Fruit fly (Drosophila melanogaster): ENCODE data around the gene Nrt.

The Nrt gene

DNA sequence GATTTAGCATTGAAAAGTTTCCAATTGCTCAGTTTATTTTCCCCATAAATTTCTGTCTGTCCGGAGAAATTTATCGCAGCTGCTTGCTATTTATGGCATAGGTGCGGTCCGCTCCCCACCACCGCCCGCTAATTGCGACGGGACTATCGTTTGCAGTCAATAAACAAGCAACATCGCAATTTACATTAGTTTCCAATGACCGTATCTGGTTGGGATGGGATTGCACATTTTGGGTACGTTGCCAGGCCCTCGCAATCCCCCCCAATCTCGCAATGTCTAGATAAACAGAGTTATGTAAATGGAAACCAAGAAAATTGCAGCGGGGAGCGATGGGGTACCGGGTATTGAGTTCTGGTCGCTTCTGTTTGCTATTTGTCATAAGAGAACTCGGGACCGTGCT lies 38.8 kb downstream of the Nrt start, which contains the start of gene nudC:
Gene nudC (plus strand): TSS at position 368 of the 400 bp plus-strand sequence.
- no peak for TF ChIP-seq insv (optimal IDR thresholded peaks at IDR 0.05)
- no peak for TF ChIP-seq Myc (optimal IDR thresholded peaks at IDR 0.05)
- no peak for TF ChIP-seq h (optimal IDR thresholded peaks at IDR 0.05)
- no peak for TF ChIP-seq ttk (optimal IDR thresholded peaks at IDR 0.05)
- TF ChIP-seq Sin3A (optimal IDR thresholded peaks at IDR 0.05) = no peak
- no peak for TF ChIP-seq psq (optimal IDR thresholded peaks at IDR 0.05)

DNA sequence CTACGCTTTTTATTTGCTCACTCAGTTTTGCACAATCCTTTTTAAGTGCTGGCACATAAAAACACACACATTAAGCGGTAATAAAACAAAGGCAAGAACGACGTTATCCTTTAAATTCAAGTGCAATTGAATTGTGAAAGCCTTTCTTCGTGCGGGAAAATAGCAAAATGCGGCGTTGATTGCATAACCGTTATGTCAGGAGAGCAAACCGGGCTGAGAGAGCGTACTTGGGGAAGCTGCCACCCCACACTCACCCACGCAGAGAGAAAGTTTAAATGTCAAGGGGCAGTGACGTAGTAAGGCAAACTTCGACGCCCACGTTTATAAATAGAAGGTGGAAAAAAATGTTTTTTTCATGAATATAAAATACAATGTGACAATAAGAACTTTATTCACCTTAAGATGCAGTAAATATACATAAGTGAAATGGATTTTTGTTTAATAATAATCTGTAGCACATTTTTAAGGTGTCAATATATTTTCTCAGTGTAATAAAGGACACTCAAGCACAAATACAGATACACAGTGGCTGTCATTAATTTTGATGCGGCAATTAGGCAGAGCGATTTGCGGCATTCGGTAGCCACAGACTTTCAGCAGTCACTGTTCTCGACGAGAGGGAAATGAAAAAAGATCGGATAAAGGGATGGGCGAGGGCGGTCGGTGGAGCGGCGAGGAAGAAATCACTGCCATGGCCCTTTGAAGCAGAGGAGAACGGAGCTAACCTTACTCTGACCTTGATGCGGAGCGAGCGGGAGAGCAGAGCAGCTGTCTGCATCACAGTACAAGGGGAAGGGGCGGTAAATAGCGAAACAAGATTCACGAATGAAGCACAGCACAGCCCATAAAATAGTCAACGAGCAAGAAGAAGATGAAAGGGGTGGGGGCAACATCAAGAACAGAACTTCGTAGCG lies 40.2 kb downstream of the Nrt start:
- TF ChIP-seq insv (optimal IDR thresholded peaks at IDR 0.05) (no peak), Sin3A (optimal IDR thresholded peaks at IDR 0.05) (no peak)

DNA sequence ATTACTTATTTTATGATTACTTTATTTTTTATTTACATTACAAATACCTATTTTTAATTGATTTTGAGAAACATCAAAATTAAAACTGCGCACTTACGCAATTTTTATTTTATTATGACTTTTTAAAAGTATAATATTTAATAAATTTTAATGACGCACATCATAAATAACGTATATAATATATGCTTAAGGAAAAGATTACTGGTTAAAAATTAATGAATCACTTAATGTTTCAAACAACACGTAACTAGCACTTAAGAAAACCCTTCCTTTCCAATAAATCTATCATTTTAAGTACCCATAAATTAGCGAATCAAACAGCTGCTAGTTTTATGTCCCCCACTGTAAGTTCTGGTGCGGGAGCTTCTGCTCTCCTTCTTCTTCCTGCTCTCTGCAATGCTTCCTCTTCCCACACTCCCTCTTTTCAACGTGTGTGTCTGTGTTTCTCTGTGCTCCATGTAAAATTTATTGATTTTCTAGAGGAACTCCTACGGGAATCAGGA lies 41.0 kb downstream of the Nrt start:
- no peak for TF ChIP-seq h (optimal IDR thresholded peaks at IDR 0.05)
- TF ChIP-seq Myc (optimal IDR thresholded peaks at IDR 0.05) = no peak
- no peak for TF ChIP-seq psq (optimal IDR thresholded peaks at IDR 0.05)
- no peak for TF ChIP-seq Sin3A (optimal IDR thresholded peaks at IDR 0.05)
- TF ChIP-seq ttk (optimal IDR thresholded peaks at IDR 0.05) = no peak
- no peak for TF ChIP-seq insv (optimal IDR thresholded peaks at IDR 0.05)

DNA sequence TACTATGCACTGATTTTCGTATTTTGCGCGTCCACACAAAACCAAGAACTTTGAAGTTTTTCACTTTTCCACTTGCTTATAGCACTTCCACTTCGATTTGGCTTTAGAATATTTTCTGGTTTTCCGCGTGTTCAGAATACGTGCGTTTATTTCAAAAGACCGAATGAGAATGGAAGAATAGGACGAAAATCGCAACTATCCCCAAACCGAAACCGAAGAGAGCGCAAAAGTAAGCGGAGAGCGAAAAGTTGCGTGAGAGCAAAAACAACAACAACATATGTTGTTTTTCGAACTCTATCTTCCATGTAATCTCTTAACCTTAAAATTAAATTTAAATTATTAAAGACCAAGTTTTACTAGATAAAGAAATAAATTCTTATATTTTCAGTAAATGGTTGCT lies 41.7 kb downstream of the Nrt start, which contains the start of gene CG9674:
Gene CG9674 (minus strand): TSS at position 174 of the 400 bp plus-strand sequence.
- TF ChIP-seq ttk (optimal IDR thresholded peaks at IDR 0.05) = no peak
- TF ChIP-seq Sin3A (optimal IDR thresholded peaks at IDR 0.05) = no peak
- no peak for TF ChIP-seq psq (optimal IDR thresholded peaks at IDR 0.05)
- no peak for TF ChIP-seq insv (optimal IDR thresholded peaks at IDR 0.05)
- TF ChIP-seq h (optimal IDR thresholded peaks at IDR 0.05) = no peak
- no peak for TF ChIP-seq Myc (optimal IDR thresholded peaks at IDR 0.05)

DNA sequence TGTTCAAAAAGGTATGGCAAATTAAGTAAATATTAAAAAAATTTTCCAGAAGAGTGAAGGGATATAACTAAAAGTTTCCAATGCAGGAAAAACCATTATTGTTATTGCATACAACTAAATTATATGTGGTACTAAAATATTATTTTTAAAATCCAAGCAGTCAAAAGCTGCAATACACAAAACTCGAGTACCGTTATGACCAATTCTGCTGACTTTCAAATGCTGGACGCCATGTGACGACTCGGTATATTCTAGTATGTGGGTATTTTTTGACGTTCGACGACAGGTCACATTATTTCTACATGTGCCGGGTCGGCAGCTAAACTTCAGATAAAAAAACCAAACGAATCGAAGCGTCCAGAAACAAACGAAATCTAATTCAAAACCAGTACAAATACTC lies 42.3 kb downstream of the Nrt start:
- no peak for TF ChIP-seq ttk (optimal IDR thresholded peaks at IDR 0.05)
- TF ChIP-seq insv (optimal IDR thresholded peaks at IDR 0.05) = no peak
- TF ChIP-seq h (optimal IDR thresholded peaks at IDR 0.05) = no peak

DNA sequence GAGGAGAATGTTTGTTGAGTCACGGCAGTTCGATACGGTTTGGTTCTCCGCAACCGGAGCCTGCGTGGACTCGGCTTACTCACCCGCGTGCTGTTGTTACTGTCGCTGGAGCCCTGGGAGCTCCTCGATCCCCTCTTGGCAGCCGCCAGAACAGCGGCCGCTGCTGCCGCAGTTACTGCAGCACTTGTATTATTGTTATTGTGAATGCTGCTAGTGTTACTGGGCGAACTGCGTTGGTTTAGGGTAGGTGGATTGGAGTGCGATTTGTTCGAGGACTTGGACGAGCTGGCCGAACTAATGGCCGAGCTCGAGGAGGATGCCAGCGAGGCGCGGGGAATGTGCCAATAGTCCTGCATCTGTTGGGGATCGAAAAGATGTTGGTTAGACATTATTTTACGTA lies 44.6 kb downstream of the Nrt start:
- no peak for TF ChIP-seq psq (optimal IDR thresholded peaks at IDR 0.05)
- TF ChIP-seq ttk (optimal IDR thresholded peaks at IDR 0.05) = no peak
- no peak for TF ChIP-seq Sin3A (optimal IDR thresholded peaks at IDR 0.05)
- TF ChIP-seq Myc (optimal IDR thresholded peaks at IDR 0.05) = no peak
- no peak for TF ChIP-seq insv (optimal IDR thresholded peaks at IDR 0.05)
- TF ChIP-seq h (optimal IDR thresholded peaks at IDR 0.05) = no peak

DNA sequence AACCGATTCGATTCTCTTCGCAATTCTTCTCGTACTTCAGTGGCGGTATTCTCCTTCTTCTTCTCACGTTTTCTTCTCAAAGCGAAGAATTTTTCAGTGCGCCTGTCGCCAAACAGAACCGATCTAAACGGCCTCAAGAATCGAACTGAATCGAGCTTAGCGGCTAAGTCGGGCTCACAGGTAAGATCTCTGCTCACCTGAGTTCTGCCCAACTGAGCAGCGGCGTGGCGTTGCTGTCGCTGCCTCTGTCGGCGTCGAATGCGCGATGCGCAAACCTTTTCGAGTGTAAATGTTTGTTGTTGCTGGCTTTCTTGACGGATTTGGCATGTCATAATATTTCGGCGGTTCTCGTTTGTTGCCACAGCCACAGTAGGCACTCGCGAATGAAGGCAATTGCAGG lies 46.0 kb downstream of the Nrt start:
- TF ChIP-seq ttk (optimal IDR thresholded peaks at IDR 0.05) = no peak
- TF ChIP-seq insv (optimal IDR thresholded peaks at IDR 0.05) = no peak
- no peak for TF ChIP-seq psq (optimal IDR thresholded peaks at IDR 0.05)
- TF ChIP-seq Myc (optimal IDR thresholded peaks at IDR 0.05) = no peak
- no peak for TF ChIP-seq Sin3A (optimal IDR thresholded peaks at IDR 0.05)
- TF ChIP-seq h (optimal IDR thresholded peaks at IDR 0.05) = no peak

DNA sequence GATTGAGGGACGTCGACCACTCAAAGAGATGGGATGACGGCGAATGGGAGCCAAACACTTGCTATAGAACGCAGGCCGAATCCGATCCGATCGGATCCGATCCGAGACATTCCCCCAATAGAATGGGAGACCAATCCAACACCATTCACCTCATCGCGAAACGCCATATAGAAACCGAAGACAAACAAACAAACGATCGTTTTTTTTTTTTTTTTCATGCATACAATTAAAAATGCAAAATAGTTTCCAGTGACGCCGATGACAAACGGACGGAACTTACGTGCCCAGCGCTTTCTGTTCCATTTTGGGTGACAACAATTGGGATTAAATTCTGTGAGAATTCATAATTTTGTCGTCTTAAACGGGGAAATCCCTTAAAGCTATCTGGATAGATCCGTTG lies 48.1 kb downstream of the Nrt start:
- TF ChIP-seq psq (optimal IDR thresholded peaks at IDR 0.05) = no peak
- TF ChIP-seq Myc (optimal IDR thresholded peaks at IDR 0.05) = no peak
- TF ChIP-seq Sin3A (optimal IDR thresholded peaks at IDR 0.05) = no peak
- no peak for TF ChIP-seq ttk (optimal IDR thresholded peaks at IDR 0.05)
- no peak for TF ChIP-seq insv (optimal IDR thresholded peaks at IDR 0.05)
- no peak for TF ChIP-seq h (optimal IDR thresholded peaks at IDR 0.05)

DNA sequence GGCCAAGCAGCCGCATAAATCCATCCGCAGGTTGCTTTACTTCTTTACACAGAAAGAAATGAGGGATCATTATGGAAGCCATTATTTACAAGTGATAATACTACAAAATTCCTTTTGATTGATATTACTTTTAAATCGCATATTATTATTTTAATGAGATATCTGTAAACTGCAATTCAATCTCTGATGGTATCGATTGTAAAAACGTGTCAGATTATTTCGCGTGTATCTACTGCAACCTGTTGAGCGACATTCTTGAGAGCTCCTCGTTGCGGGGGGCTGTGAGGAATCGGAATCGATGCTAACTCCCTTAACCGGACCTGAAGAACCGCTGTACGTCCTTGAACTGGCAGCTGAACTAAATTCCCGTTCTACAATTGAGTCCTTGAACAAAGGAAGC lies 52.2 kb downstream of the Nrt start:
- no peak for TF ChIP-seq ttk (optimal IDR thresholded peaks at IDR 0.05)
- TF ChIP-seq psq (optimal IDR thresholded peaks at IDR 0.05) = no peak
- no peak for TF ChIP-seq Myc (optimal IDR thresholded peaks at IDR 0.05)
- no peak for TF ChIP-seq Sin3A (optimal IDR thresholded peaks at IDR 0.05)
- TF ChIP-seq h (optimal IDR thresholded peaks at IDR 0.05) = no peak
- no peak for TF ChIP-seq insv (optimal IDR thresholded peaks at IDR 0.05)

DNA sequence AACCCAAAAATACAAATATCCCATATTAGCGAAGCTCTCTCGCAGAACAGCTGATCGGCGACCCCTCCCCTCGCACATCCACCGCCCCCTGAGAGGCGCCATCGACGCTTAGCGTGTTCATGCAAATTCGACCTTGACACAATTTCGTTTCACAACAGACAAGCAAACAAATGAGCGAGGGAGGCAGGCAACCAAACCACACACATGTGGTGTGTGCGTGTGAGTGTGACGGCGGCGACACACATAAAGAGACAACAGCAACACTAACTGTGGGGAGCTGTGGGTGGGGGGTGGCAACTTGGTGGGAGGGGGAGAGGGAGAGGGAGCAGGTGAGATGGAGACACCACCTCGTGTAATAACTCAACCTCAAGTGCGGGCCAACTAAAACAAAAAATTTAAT lies 58.9 kb downstream of the Nrt start:
- TF ChIP-seq ttk (optimal IDR thresholded peaks at IDR 0.05) (no peak), psq (optimal IDR thresholded peaks at IDR 0.05) (no peak), Myc (optimal IDR thresholded peaks at IDR 0.05) (no peak), h (optimal IDR thresholded peaks at IDR 0.05) (no peak), insv (optimal IDR thresholded peaks at IDR 0.05) (no peak), Sin3A (optimal IDR thresholded peaks at IDR 0.05) (no peak)

DNA sequence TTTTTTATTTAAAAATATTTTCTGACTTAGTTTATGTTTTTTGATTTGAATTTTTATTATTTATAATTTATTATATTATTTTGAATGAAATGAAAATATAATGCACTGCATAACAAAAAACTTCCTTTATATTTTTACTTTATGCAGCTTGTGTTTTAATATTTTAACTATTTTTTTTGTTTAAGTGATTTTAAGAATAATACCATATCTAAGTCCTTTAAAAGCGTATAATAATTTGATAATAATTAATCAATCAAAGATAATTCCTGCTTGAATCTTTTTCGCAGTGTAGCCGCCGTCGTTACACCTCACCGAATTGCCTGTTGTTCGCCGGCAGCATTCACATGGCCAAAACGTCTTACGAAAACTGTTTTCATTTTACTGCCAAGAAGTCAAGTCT lies 59.3 kb downstream of the Nrt start:
- TF ChIP-seq Sin3A (optimal IDR thresholded peaks at IDR 0.05) (no peak), Myc (optimal IDR thresholded peaks at IDR 0.05) (no peak), psq (optimal IDR thresholded peaks at IDR 0.05) (no peak), ttk (optimal IDR thresholded peaks at IDR 0.05) (no peak)
